Worm (Caenorhabditis elegans): ENCODE measurements around the gene nhr-6.

nhr-6 gene

DNA sequence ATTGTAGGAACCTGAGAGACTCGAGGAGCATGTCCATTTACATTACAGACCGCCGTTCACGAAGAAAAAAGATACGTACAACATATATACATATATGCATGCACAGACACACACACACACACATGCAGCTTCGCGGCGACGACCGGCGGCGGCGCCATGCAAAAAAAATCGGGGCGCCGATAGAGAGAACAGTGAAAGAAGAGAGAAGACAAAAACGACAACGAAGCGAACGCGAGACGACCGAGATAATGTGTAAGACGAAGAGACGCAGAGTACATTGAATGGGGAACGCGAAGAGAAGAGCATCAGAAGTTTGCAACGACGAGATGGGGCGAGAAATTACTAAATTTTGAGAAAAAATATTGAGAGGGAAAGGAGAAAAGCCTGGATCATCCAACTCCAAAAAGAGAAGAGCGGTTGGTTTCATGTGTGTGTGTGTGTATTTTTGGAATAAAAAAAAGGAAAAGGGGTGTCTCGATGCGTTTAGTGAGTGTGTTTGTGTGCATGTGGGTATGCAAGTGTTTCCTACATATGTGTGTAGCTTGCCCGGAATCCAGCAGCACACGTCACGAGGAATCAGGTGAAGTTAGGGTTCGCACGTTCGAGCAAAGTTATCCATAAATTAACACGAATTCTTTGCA lies 46.4 kb downstream of the nhr-6 start (continued):
- TF ChIP-seq nhr-25 (tag; optimal IDR thresholded peaks at IDR 0.05; ENCODE audit: borderline replicate concordance, insufficient read depth) (no peak), aha-1 (tag) (peak; percentile 97), rbr-2 (tag; optimal IDR thresholded peaks at IDR 0.05) (peak; percentile 51), hif-1 (tag; optimal IDR thresholded peaks at IDR 0.05) (no peak), unc-130 (GFP tag; optimal IDR thresholded peaks at IDR 0.05) (no peak), lin-1 (GFP tag; IDR thresholded peaks at IDR 0.05) (no peak), lir-3 (tag; optimal IDR thresholded peaks at IDR 0.05) (no peak), dve-1 (tag; optimal IDR thresholded peaks at IDR 0.05; ENCODE audit: insufficient read depth) (peak; percentile 48), ceh-20 (GFP tag; IDR thresholded peaks at IDR 0.05) (no peak), madf-5 (GFP tag; IDR thresholded peaks at IDR 0.05) (no peak), madf-9 (GFP tag; conservative IDR thresholded peaks at IDR 0.05) (no peak), nhr-41 (GFP tag; IDR thresholded peaks at IDR 0.05) (no peak), dmd-6 (GFP tag; IDR thresholded peaks at IDR 0.05) (peak; percentile 34; the same call in 1 of the 2 replicates), hmg-1.1 (GFP tag; IDR thresholded peaks at IDR 0.05) (peak; percentile 63), nhr-102 (tag; optimal IDR thresholded peaks at IDR 0.05) (no peak), mep-1 (tag; optimal IDR thresholded peaks at IDR 0.05) (peak; percentile 47), nhr-42 (GFP tag; IDR thresholded peaks at IDR 0.05) (no peak), fos-1 (tag; optimal IDR thresholded peaks at IDR 0.05) (no peak), mxl-3 (GFP tag; optimal IDR thresholded peaks at IDR 0.05) (peak; percentile 66), nhr-76 (tag; optimal IDR thresholded peaks at IDR 0.05) (no peak), saeg-2 (GFP tag; IDR thresholded peaks at IDR 0.05) (no peak), dmd-9 (GFP tag; IDR thresholded peaks at IDR 0.05) (no peak), spr-1 (tag; optimal IDR thresholded peaks at IDR 0.05) (no peak), lsy-2 (tag; optimal IDR thresholded peaks at IDR 0.05) (no peak), ceh-44 (GFP tag; IDR thresholded peaks at IDR 0.05) (no peak), nhr-28 (tag; optimal IDR thresholded peaks at IDR 0.05) (peak; percentile 63), unc-62 (GFP tag; optimal IDR thresholded peaks at IDR 0.05 in 1 of 2) (peak in 1 of 2 experiments; percentile 90), unc-62 (tag; optimal IDR thresholded peaks at IDR 0.05) (no peak), hlh-11 (tag; optimal IDR thresholded peaks at IDR 0.05) (peak; percentile 61), nhr-6 (tag; optimal IDR thresholded peaks at IDR 0.05) (peak; percentile 13), D1046.2 (GFP tag; IDR thresholded peaks at IDR 0.05) (no peak), nhr-111 (GFP tag; optimal IDR thresholded peaks at IDR 0.05) (no peak)

DNA sequence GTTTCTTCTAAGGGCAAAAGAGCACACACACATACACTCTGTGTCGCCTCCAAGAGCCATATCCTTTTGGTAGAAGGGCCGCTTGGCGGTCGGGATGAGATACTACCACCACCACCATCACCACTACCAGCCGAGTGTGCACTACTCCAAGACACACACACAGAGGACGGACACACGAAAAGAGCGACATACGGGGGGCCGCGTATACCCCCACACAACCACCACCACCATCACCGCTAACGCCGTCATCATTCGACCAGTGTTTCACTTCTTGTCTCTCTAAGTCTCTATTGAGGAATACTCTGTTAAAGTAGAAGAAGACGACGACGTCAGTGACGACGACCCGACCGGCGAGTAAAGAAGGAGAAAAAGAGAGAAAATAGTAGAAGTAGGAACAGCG lies 47.3 kb downstream of the nhr-6 start:
- peak; percentile 53 for TF ChIP-seq hmg-1.1 (GFP tag; IDR thresholded peaks at IDR 0.05)
- TF ChIP-seq lim-7 (GFP tag; IDR thresholded peaks at IDR 0.05) = no peak
- TF ChIP-seq hlh-30 (tag; optimal IDR thresholded peaks at IDR 0.05; ENCODE audit: insufficient read depth) = no peak
- peak in 1 of 2 experiments; percentile 35 for TF ChIP-seq lsy-2 (tag; optimal IDR thresholded peaks at IDR 0.05)
- peak; percentile 62 for TF ChIP-seq rbr-2 (tag; optimal IDR thresholded peaks at IDR 0.05)
- TF ChIP-seq ceh-20 (GFP tag; IDR thresholded peaks at IDR 0.05) = no peak
- TF ChIP-seq mes-2 (tag; optimal IDR thresholded peaks at IDR 0.05; ENCODE audit: poor library complexity, severe bottlenecking) = peak; percentile 38
- 0 out of 2 replicates have a peak, but pooled peaks have one; percentile 16 for TF ChIP-seq set-16 (GFP tag; IDR thresholded peaks at IDR 0.05)
- TF ChIP-seq unc-62 (GFP tag; optimal IDR thresholded peaks at IDR 0.05 in 1 of 2) = peak in 1 of 2 experiments; percentile 91
- no peak for TF ChIP-seq unc-62 (tag; optimal IDR thresholded peaks at IDR 0.05)
- TF ChIP-seq madf-5 (GFP tag; IDR thresholded peaks at IDR 0.05) = no peak
- TF ChIP-seq mep-1 (tag; optimal IDR thresholded peaks at IDR 0.05) = peak; percentile 29
- no peak for TF ChIP-seq daf-19 (GFP tag; conservative IDR thresholded peaks at IDR 0.05)

Measured in whole organism, L4 larva.